Worm (Caenorhabditis elegans) whole organism, L2 larva: Measurements from ENCODE around the gene calf-1.

Experiments used
- Y55F3AM.14 ChIP-seq: fragments of 200-800 bp; sonication (Bioruptor generic); optimal IDR thresholded peaks from 2 replicates; lab custom pipeline; 2018; ENCODE audit warnings: mild to moderate bottlenecking, missing genetic modification characterization, missing compliant biosample characterization
- crh-2 ChIP-seq: sonication (generic microtip); optimal IDR thresholded peaks from 2 replicates; lab custom pipeline; 2017; ENCODE audit warnings: missing biosample characterization, missing genetic modification characterization
- gmeb-1 ChIP-seq: fragments of 150-350 bp; optimal IDR thresholded peaks from 2 replicates; lab custom pipeline; 2014; ENCODE audit warnings: missing biosample characterization, missing genetic modification characterization
- lin-39 ChIP-seq: fragments of 150-350 bp; optimal IDR thresholded peaks from 2 replicates; lab custom pipeline; 2014; ENCODE audit warnings: missing biosample characterization, missing genetic modification reagents, missing genetic modification characterization
- nhr-10 ChIP-seq: sonication (generic microtip); optimal IDR thresholded peaks from 2 replicates; lab custom pipeline; 2017; ENCODE audit warnings: missing biosample characterization, missing genetic modification characterization
- nhr-129 ChIP-seq: fragments of 150-350 bp; optimal IDR thresholded peaks from 2 replicates; lab custom pipeline; 2014; ENCODE audit warnings: missing biosample characterization, missing genetic modification characterization
- nhr-25 ChIP-seq: fragments of 150-350 bp; sonication (generic microtip); optimal IDR thresholded peaks from 3 replicates; lab custom pipeline; 2014; ENCODE audit warnings: missing biosample characterization, missing genetic modification characterization
- sem-4 ChIP-seq: fragments of 150-350 bp; optimal IDR thresholded peaks from 2 replicates; lab custom pipeline; 2014; ENCODE audit warnings: missing biosample characterization, missing genetic modification reagents, missing genetic modification characterization
- unc-55 ChIP-seq: fragments of 150-350 bp; sonication (generic microtip); optimal IDR thresholded peaks from 3 replicates; lab custom pipeline; 2014; ENCODE audit warnings: missing biosample characterization, missing genetic modification reagents, missing genetic modification characterization
- zag-1 ChIP-seq: fragments of 150-350 bp; optimal IDR thresholded peaks from 2 replicates; lab custom pipeline; 2014; ENCODE audit warnings: missing biosample characterization, missing genetic modification characterization

The calf-1 gene

ce11 chrV:20451793-20452192 is 27.1 kb downstream of the calf-1 start:
- TF ChIP-seq crh-2, result no peak
- peak; percentile 64 for TF ChIP-seq nhr-129 (tag; lab: Kevin White, UChicago)

ce11 chrV:20445898-20446297 is 33.0 kb downstream of the calf-1 start:
- no peak for TF ChIP-seq nhr-10 (tag; lab: Kevin White, UChicago)
- no peak for TF ChIP-seq Y55F3AM.14 (GFP tag; lab: Kevin White, UChicago)
- TF ChIP-seq lin-39, result no peak
- no peak for TF ChIP-seq nhr-25 (tag; lab: Kevin White, UChicago)
- no peak for TF ChIP-seq sem-4 (tag; lab: Kevin White, UChicago)
- no peak for TF ChIP-seq zag-1 (tag; lab: Kevin White, UChicago)

DNA sequence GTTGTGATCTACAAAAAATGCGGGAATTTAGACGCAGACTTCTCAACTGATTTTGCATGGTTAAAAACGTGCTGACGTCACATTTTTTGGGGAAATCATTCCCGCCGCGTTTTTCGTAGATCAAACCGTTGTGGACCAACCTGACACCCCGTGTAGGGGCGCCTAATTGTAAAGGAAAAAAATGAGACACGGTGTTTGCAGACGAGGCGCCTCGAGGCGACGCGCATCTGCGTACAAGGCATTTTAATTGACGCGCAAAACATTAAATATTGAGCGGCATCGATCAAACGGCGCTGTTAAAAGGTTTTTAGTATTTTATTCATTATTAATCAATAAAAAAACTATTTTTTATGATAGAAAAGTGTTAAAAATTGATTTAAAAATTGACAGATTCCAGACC is 47.5 kb downstream of the calf-1 start:
- TF ChIP-seq unc-55 (GFP tag; lab: Kevin White, UChicago) (peak; percentile 32), gmeb-1 (tag; lab: Kevin White, UChicago) (peak; percentile 16)
